Worm (Caenorhabditis elegans) whole organism, L2 larva: Measurements from ENCODE around the gene lsy-2.
A peak's percentile ranks its signal among the peaks of the same experiment; 100 is the strongest.

Experiments
- C34F6.9 ChIP-seq: fragments of 150-350 bp; optimal IDR thresholded peaks from 2 replicates; lab custom pipeline; 2014; ENCODE audit warnings: missing biosample characterization, missing genetic modification characterization
- F13H6.1 ChIP-seq: sonication (generic microtip); optimal IDR thresholded peaks from 2 replicates; lab custom pipeline; 2016; ENCODE audit warnings: missing genetic modification characterization, missing compliant biosample characterization
- Y55F3AM.14 ChIP-seq: fragments of 200-800 bp; sonication (Bioruptor generic); optimal IDR thresholded peaks from 2 replicates; lab custom pipeline; 2018; ENCODE audit warnings: mild to moderate bottlenecking, missing genetic modification characterization, missing compliant biosample characterization
- ZK546.5 ChIP-seq: sonication (generic microtip); optimal IDR thresholded peaks from 2 replicates; lab custom pipeline; 2017; ENCODE audit warnings: missing biosample characterization, missing genetic modification characterization
- alr-1 ChIP-seq: fragments of 150-350 bp; optimal IDR thresholded peaks from 2 replicates; lab custom pipeline; 2014; ENCODE audit warnings: missing biosample characterization, missing genetic modification characterization
- aly-2 ChIP-seq: fragments of 150-350 bp; optimal IDR thresholded peaks from 2 replicates; lab custom pipeline; 2014; ENCODE audit warnings: missing biosample characterization, missing genetic modification characterization
- ama-1 ChIP-seq: fragments of 150-350 bp; optimal IDR thresholded peaks from 2 replicates; lab custom pipeline; 2018; ENCODE audit warnings: inconsistent platforms
- ceh-16 ChIP-seq: fragments of 150-350 bp; optimal IDR thresholded peaks from 2 replicates; lab custom pipeline; 2014; ENCODE audit warnings: missing biosample characterization, missing genetic modification characterization
- ceh-82 ChIP-seq: fragments of 150-350 bp; optimal IDR thresholded peaks from 2 replicates; lab custom pipeline; 2014; ENCODE audit warnings: missing biosample characterization, missing genetic modification characterization
- crh-2 ChIP-seq: sonication (generic microtip); optimal IDR thresholded peaks from 2 replicates; lab custom pipeline; 2017; ENCODE audit warnings: missing biosample characterization, missing genetic modification characterization
- dmd-4 ChIP-seq: sonication (generic microtip); optimal IDR thresholded peaks from 2 replicates; lab custom pipeline; 2017; ENCODE audit warnings: missing biosample characterization, missing genetic modification characterization
- egl-27 ChIP-seq: sonication (generic microtip); optimal IDR thresholded peaks from 3 replicates; lab custom pipeline; 2017; ENCODE audit warnings: missing biosample characterization, missing genetic modification reagents, missing genetic modification characterization
- elt-1 ChIP-seq: fragments of 150-350 bp; optimal IDR thresholded peaks from 2 replicates; lab custom pipeline; 2014; ENCODE audit warnings: missing biosample characterization, missing genetic modification characterization
- fos-1 ChIP-seq: fragments of 150-350 bp; optimal IDR thresholded peaks from 2 replicates; lab custom pipeline; 2014; ENCODE audit warnings: missing biosample characterization, missing genetic modification characterization
- gmeb-1 ChIP-seq: fragments of 150-350 bp; optimal IDR thresholded peaks from 2 replicates; lab custom pipeline; 2014; ENCODE audit warnings: missing biosample characterization, missing genetic modification characterization
- lin-11 ChIP-seq: fragments of 150-350 bp; sonication (generic microtip); optimal IDR thresholded peaks from 2 replicates; lab custom pipeline; 2014; ENCODE audit warnings: missing biosample characterization, missing genetic modification characterization, inconsistent platforms, mixed read lengths
- lin-13 ChIP-seq: fragments of 150-350 bp; optimal IDR thresholded peaks from 2 replicates; lab custom pipeline; 2014; ENCODE audit warnings: missing biosample characterization, missing genetic modification reagents, missing genetic modification characterization
- lsy-2 ChIP-seq, 2 experiments: fragments of 150-350 bp in 1 of 2; sonication (generic microtip) in 1 of 2; optimal IDR thresholded peaks; 2 replicates each; lab custom pipeline; 2014 to 2017; ENCODE audit warnings: missing biosample characterization in 2 of 2, missing genetic modification characterization in 2 of 2
- mbf-1 ChIP-seq: sonication (generic microtip); optimal IDR thresholded peaks from 2 replicates; lab custom pipeline; 2017; ENCODE audit warnings: missing biosample characterization, missing genetic modification characterization
- nhr-10 ChIP-seq: sonication (generic microtip); optimal IDR thresholded peaks from 2 replicates; lab custom pipeline; 2017; ENCODE audit warnings: missing biosample characterization, missing genetic modification characterization
- nhr-11 ChIP-seq: fragments of 150-350 bp; optimal IDR thresholded peaks from 2 replicates; lab custom pipeline; 2014; ENCODE audit warnings: missing biosample characterization, missing genetic modification characterization
- nhr-12 ChIP-seq: fragments of 150-350 bp; optimal IDR thresholded peaks from 2 replicates; lab custom pipeline; 2014; ENCODE audit warnings: missing biosample characterization, missing genetic modification characterization
- nhr-129 ChIP-seq: fragments of 150-350 bp; optimal IDR thresholded peaks from 2 replicates; lab custom pipeline; 2014; ENCODE audit warnings: missing biosample characterization, missing genetic modification characterization
- nhr-21 ChIP-seq: fragments of 150-350 bp; optimal IDR thresholded peaks from 2 replicates; lab custom pipeline; 2014; ENCODE audit warnings: missing biosample characterization, missing genetic modification characterization
- nhr-23 ChIP-seq: fragments of 150-350 bp; optimal IDR thresholded peaks from 2 replicates; lab custom pipeline; 2014; ENCODE audit warnings: missing biosample characterization, missing genetic modification reagents, missing genetic modification characterization
- nhr-237 ChIP-seq: fragments of 150-350 bp; optimal IDR thresholded peaks from 2 replicates; lab custom pipeline; 2014; ENCODE audit warnings: missing biosample characterization, missing genetic modification characterization
- nhr-25 ChIP-seq: fragments of 150-350 bp; sonication (generic microtip); optimal IDR thresholded peaks from 3 replicates; lab custom pipeline; 2014; ENCODE audit warnings: missing biosample characterization, missing genetic modification characterization
- nhr-77 ChIP-seq: fragments of 150-350 bp; optimal IDR thresholded peaks from 2 replicates; lab custom pipeline; 2014; ENCODE audit warnings: missing biosample characterization, missing genetic modification characterization
- peb-1 ChIP-seq: fragments of 150-350 bp; optimal IDR thresholded peaks from 2 replicates; lab custom pipeline; 2014; ENCODE audit warnings: missing biosample characterization, missing genetic modification characterization
- skn-1 ChIP-seq: sonication (generic microtip); optimal IDR thresholded peaks from 2 replicates; lab custom pipeline; 2017; ENCODE audit warnings: missing biosample characterization, missing genetic modification characterization
- sma-3 ChIP-seq: sonication (generic microtip); optimal IDR thresholded peaks from 2 replicates; lab custom pipeline; 2016; ENCODE audit warnings: missing genetic modification reagents, missing genetic modification characterization, missing compliant biosample characterization
- sma-9 ChIP-seq, 2 experiments: fragments of 150-350 bp in 1 of 2; sonication (generic microtip) in 1 of 2; optimal IDR thresholded peaks; 2 replicates each; lab custom pipeline; 2014 to 2016; ENCODE audit warnings: missing genetic modification characterization in 2 of 2, mild to moderate bottlenecking in 1 of 2, missing biosample characterization in 1 of 2, missing compliant biosample characterization in 1 of 2, missing genetic modification reagents in 1 of 2, moderate library complexity in 1 of 2
- unc-39 ChIP-seq: fragments of 150-350 bp; optimal IDR thresholded peaks from 2 replicates; lab custom pipeline; 2014; ENCODE audit warnings: missing biosample characterization, missing genetic modification characterization
- unc-55 ChIP-seq: fragments of 150-350 bp; sonication (generic microtip); optimal IDR thresholded peaks from 3 replicates; lab custom pipeline; 2014; ENCODE audit warnings: missing biosample characterization, missing genetic modification reagents, missing genetic modification characterization
- zag-1 ChIP-seq: fragments of 150-350 bp; optimal IDR thresholded peaks from 2 replicates; lab custom pipeline; 2014; ENCODE audit warnings: missing biosample characterization, missing genetic modification characterization
- ztf-11 ChIP-seq: sonication (generic microtip); optimal IDR thresholded peaks from 2 replicates; lab custom pipeline; 2017; ENCODE audit warnings: missing biosample characterization, missing genetic modification characterization
- ztf-4 ChIP-seq: fragments of 150-350 bp; optimal IDR thresholded peaks from 2 replicates; lab custom pipeline; 2014; ENCODE audit warnings: missing biosample characterization, missing genetic modification characterization

Gene lsy-2

DNA sequence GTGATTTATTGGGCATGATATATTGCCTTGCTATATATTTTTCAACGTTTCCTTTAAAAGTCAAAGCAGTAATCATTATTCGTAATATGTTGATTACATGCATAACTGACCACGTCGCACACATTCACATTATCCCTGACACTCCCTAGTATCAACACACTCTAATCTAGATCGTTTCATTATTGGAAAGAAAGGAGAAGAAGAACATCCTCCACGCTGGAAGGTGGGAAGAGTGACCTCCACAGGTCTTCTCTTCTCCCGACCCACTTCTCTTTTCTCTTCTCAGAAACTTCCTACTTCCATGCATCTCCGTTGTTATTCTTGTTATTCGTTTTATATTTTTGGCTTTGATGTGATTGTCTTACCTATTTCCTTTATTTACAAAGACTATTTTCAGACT, 15.4 kb upstream of the lsy-2 start, which contains the start of gene txdc-12.2:
Gene txdc-12.2, plus strand, starts transcription at position 396 of the 400 bp plus-strand sequence.
- no peak for TF ChIP-seq mbf-1 (tag; lab: Kevin White, UChicago)
- no peak for TF ChIP-seq crh-2
- TF ChIP-seq elt-1 (tag; lab: Kevin White, UChicago), result no peak
- TF ChIP-seq dmd-4 (tag; lab: Kevin White, UChicago), result no peak
- TF ChIP-seq fos-1 (tag; lab: Kevin White, UChicago), result peak; percentile 1
- TF ChIP-seq, all 48 proteins: peak for 1

DNA sequence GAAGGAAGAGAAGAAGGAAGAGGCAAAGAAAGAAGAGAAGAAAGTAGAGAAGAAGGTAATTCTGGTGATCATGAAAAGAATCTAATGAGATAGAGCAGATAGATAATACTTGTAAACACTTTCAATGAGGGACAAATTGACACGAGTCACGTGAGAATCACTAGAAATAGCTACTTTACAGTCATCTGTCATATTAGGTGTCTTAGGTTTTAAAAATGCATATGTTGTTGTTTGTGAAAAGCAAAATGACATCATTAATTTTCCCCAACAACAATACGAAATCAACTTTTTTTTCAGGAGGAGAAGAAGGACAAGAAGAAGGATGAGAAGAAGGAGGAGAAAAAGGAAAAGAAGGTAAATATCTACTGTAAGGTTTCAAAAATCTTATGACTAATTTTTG, 14.3 kb upstream of the lsy-2 start:
- TF ChIP-seq C34F6.9 (tag; lab: Kevin White, UChicago) (no peak), egl-27 (tag; lab: Kevin White, UChicago) (no peak), ztf-4 (tag; lab: Kevin White, UChicago) (no peak), aly-2 (tag; lab: Kevin White, UChicago) (no peak), nhr-237 (tag; lab: Kevin White, UChicago) (no peak), fos-1 (tag; lab: Kevin White, UChicago) (no peak), alr-1 (tag; lab: Kevin White, UChicago) (no peak), mbf-1 (tag; lab: Kevin White, UChicago) (no peak), nhr-77 (tag; lab: Kevin White, UChicago) (no peak), F13H6.1 (tag; lab: Kevin White, UChicago) (no peak), peb-1 (no peak), Y55F3AM.14 (GFP tag; lab: Kevin White, UChicago) (no peak), ceh-16 (tag; lab: Kevin White, UChicago) (no peak), nhr-21 (tag; lab: Kevin White, UChicago) (no peak), nhr-25 (peak; percentile 27), lin-13 (GFP tag; lab: Kevin White, UChicago) (no peak), nhr-129 (tag; lab: Kevin White, UChicago) (peak; percentile 26), dmd-4 (tag; lab: Kevin White, UChicago) (no peak), gmeb-1 (tag; lab: Kevin White, UChicago) (no peak), ama-1 (lab: Kevin White, UChicago) (no peak), lsy-2 (tag; optimal IDR thresholded peaks at IDR 0.05; lab: Kevin White, UChicago) (no peak), unc-39 (tag; lab: Kevin White, UChicago) (no peak), nhr-23 (no peak), sma-9 (GFP tag; optimal IDR thresholded peaks at IDR 0.05; lab: Kevin White, UChicago) (peak; percentile 13), sma-9 (tag; optimal IDR thresholded peaks at IDR 0.05; lab: Kevin White, UChicago) (no peak), sma-3 (GFP tag; lab: Kevin White, UChicago) (no peak)

- TF ChIP-seq ztf-11 (no peak), lin-11 (tag; lab: Kevin White, UChicago) (no peak), nhr-11 (no peak), C34F6.9 (tag; lab: Kevin White, UChicago) (no peak), elt-1 (tag; lab: Kevin White, UChicago) (no peak), nhr-237 (tag; lab: Kevin White, UChicago) (no peak), ZK546.5 (tag; lab: Kevin White, UChicago) (no peak)
Observed at ce11 chrX:2078822-2079221, 10.7 kb upstream of the lsy-2 start.

DNA sequence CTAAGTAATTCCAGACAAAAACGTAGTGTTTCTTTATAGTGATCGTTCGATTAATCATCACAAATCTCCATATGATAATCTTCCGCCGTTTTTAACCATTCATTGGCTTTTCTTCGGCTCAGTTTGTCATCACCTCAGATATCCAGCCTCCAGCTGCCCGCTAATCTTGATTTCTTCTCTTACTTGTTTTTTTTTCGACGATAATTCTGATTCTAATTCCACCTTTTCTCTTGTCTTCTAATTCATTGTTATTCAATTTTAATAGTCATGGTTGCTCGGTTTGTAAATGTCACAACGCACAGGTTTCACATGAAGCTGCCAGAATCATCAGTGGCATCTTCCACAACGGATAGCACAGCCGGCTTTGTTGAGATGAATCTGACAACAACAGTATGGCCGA, 10.0 kb upstream of the lsy-2 start, which contains the start of gene F49H12.4:
Gene F49H12.4, plus strand, starts transcription at position 301 of the 400 bp plus-strand sequence.
- TF ChIP-seq F13H6.1 (tag; lab: Kevin White, UChicago), result no peak
- no peak for TF ChIP-seq zag-1 (tag; lab: Kevin White, UChicago)
- no peak for TF ChIP-seq sma-3 (GFP tag; lab: Kevin White, UChicago)
- no peak for TF ChIP-seq ztf-4 (tag; lab: Kevin White, UChicago)
- no peak for TF ChIP-seq ztf-11
- TF ChIP-seq nhr-25, result no peak
- TF ChIP-seq nhr-12, result no peak
- TF ChIP-seq nhr-10 (tag; lab: Kevin White, UChicago), result no peak
- TF ChIP-seq Y55F3AM.14 (GFP tag; lab: Kevin White, UChicago), result no peak
- TF ChIP-seq elt-1 (tag; lab: Kevin White, UChicago), result no peak
- no peak for TF ChIP-seq skn-1 (tag; lab: Kevin White, UChicago)
- TF ChIP-seq unc-55 (GFP tag; lab: Kevin White, UChicago), result no peak
- TF ChIP-seq gmeb-1 (tag; lab: Kevin White, UChicago), result no peak
- no peak for TF ChIP-seq nhr-129 (tag; lab: Kevin White, UChicago)
- TF ChIP-seq lsy-2 (tag; optimal IDR thresholded peaks at IDR 0.05; lab: Kevin White, UChicago), result no peak
- no peak for TF ChIP-seq nhr-21 (tag; lab: Kevin White, UChicago)
- no peak for TF ChIP-seq peb-1
- no peak for TF ChIP-seq aly-2 (tag; lab: Kevin White, UChicago)
- no peak for TF ChIP-seq ceh-82
